Worm (Caenorhabditis elegans) whole organism, mixed stage, embryonic: ENCODE measurements around the gene cnnm-5.

ENCODE experiments used
- blmp-1 ChIP-seq: fragments of 150-350 bp; optimal IDR thresholded peaks from 2 replicates; lab custom pipeline; 2014; ENCODE audit warnings: missing biosample characterization, missing genetic modification characterization
- ces-1 ChIP-seq: fragments of 150-350 bp; optimal IDR thresholded peaks from 2 replicates; lab custom pipeline; 2014; ENCODE audit warnings: missing biosample characterization, missing genetic modification reagents, missing genetic modification characterization
- hlh-1 ChIP-seq: fragments of 150-350 bp; optimal IDR thresholded peaks from 2 replicates; lab custom pipeline; 2014; ENCODE audit warnings: missing biosample characterization, missing genetic modification reagents, missing genetic modification characterization
- mls-2 ChIP-seq: sonication (generic microtip); optimal IDR thresholded peaks from 2 replicates; lab custom pipeline; 2016; ENCODE audit warnings: mild to moderate bottlenecking, missing genetic modification characterization, moderate library complexity, missing compliant biosample characterization
- nhr-237 ChIP-seq: fragments of 150-350 bp; optimal IDR thresholded peaks from 2 replicates; lab custom pipeline; 2014; ENCODE audit warnings: missing biosample characterization, missing genetic modification characterization
- pha-4 ChIP-seq: fragments of 150-350 bp; optimal IDR thresholded peaks from 2 replicates; lab custom pipeline; 2018; ENCODE audit warnings: missing biosample characterization, missing genetic modification reagents, missing genetic modification characterization
- sptf-1 ChIP-seq: sonication (generic microtip); optimal IDR thresholded peaks from 2 replicates; lab custom pipeline; 2017; ENCODE audit warnings: mild to moderate bottlenecking, missing genetic modification characterization, moderate library complexity, missing compliant biosample characterization
- tbx-8 ChIP-seq: fragments of 200-800 bp; sonication (Bioruptor generic); optimal IDR thresholded peaks from 2 replicates; lab custom pipeline; 2018; ENCODE audit warnings: mild to moderate bottlenecking, missing genetic modification characterization, moderate library complexity, missing compliant biosample characterization
- unc-39 ChIP-seq: fragments of 150-350 bp; optimal IDR thresholded peaks from 2 replicates; lab custom pipeline; 2014; ENCODE audit warnings: missing biosample characterization, missing genetic modification characterization
- ztf-11 ChIP-seq: fragments of 150-350 bp; optimal IDR thresholded peaks from 2 replicates; lab custom pipeline; 2014; ENCODE audit warnings: missing biosample characterization, missing genetic modification characterization

- TF ChIP-seq pha-4 (tag; lab: Kevin White, UChicago) (no peak), sptf-1 (no peak), unc-39 (tag; lab: Kevin White, UChicago) (no peak), mls-2 (tag; lab: Kevin White, UChicago) (no peak), nhr-237 (tag; lab: Kevin White, UChicago) (no peak), blmp-1 (tag; lab: Kevin White, UChicago) (no peak), ces-1 (GFP tag; lab: Kevin White, UChicago) (no peak), hlh-1 (tag; lab: Kevin White, UChicago) (no peak), tbx-8 (GFP tag; lab: Kevin White, UChicago) (no peak), ztf-11 (tag; lab: Kevin White, UChicago) (no peak)
Measured at ce11 chrIII:3874492-3874891, 45.5 kb upstream of the cnnm-5 start.
